Worm (Caenorhabditis elegans) whole organism, early embryonic: Measurements from ENCODE around the gene str-206.

ENCODE experiments used
- B0310.2 ChIP-seq: sonication (generic microtip); optimal IDR thresholded peaks from 2 replicates; lab custom pipeline; 2016; ENCODE audit warnings: mild to moderate bottlenecking, missing genetic modification characterization, missing compliant biosample characterization
- F13C5.2 ChIP-seq: sonication (generic microtip); optimal IDR thresholded peaks from 2 replicates; lab custom pipeline; 2017; ENCODE audit warnings: mild to moderate bottlenecking, missing genetic modification characterization, inconsistent platforms, missing compliant biosample characterization
- aly-1 ChIP-seq: sonication (generic microtip); optimal IDR thresholded peaks from 2 replicates; lab custom pipeline; 2016; ENCODE audit warnings: missing genetic modification characterization, missing compliant biosample characterization
- ama-1 ChIP-seq: fragments of 150-350 bp; optimal IDR thresholded peaks from 2 replicates; lab custom pipeline; 2014
- ceh-13 ChIP-seq: fragments of 200-800 bp; sonication (Bioruptor generic); optimal IDR thresholded peaks from 2 replicates; lab custom pipeline; 2018; ENCODE audit warnings: mild to moderate bottlenecking, missing genetic modification characterization, missing compliant biosample characterization
- ceh-36 ChIP-seq: sonication (generic microtip); optimal IDR thresholded peaks from 2 replicates; lab custom pipeline; 2016; ENCODE audit warnings: missing genetic modification characterization, inconsistent platforms, missing compliant biosample characterization
- ets-7 ChIP-seq: sonication (generic microtip); optimal IDR thresholded peaks from 2 replicates; lab custom pipeline; 2016; ENCODE audit warnings: missing genotype, missing genetic modification characterization, missing compliant biosample characterization
- flt-1 ChIP-seq: fragments of 200-800 bp; sonication (Bioruptor generic); IDR thresholded peaks from 2 replicates; pipeline ENCODE4 v1.3.6; 2022; ENCODE audit warnings: missing genetic modification characterization, missing compliant biosample characterization
- hmbx-1 ChIP-seq: sonication (generic microtip); optimal IDR thresholded peaks from 2 replicates; lab custom pipeline; 2016; ENCODE audit warnings: mild to moderate bottlenecking, missing genetic modification characterization, missing compliant biosample characterization
- hmg-4 ChIP-seq: fragments of 200-800 bp; sonication (Bioruptor generic); optimal IDR thresholded peaks from 2 replicates; lab custom pipeline; 2018; ENCODE audit warnings: mild to moderate bottlenecking, missing genetic modification characterization, missing compliant biosample characterization
- hnd-1 ChIP-seq: sonication (generic microtip); optimal IDR thresholded peaks from 2 replicates; lab custom pipeline; 2016; ENCODE audit warnings: missing genetic modification characterization, missing compliant biosample characterization
- pes-1 ChIP-seq: fragments of 200-800 bp; sonication (Bioruptor generic); IDR thresholded peaks from 2 replicates; pipeline ENCODE4 v1.3.6; 2022; ENCODE audit warnings: missing genetic modification reagents, missing genetic modification characterization, missing compliant biosample characterization
- scrt-1 ChIP-seq: fragments of 200-800 bp; sonication (Bioruptor generic); IDR thresholded peaks from 2 replicates; pipeline ENCODE4 v1.3.6; 2022; ENCODE audit warnings: missing genetic modification characterization, missing compliant biosample characterization
- sea-1 ChIP-seq: fragments of 200-800 bp; sonication (Bioruptor generic); conservative IDR thresholded peaks from 2 replicates; pipeline ENCODE4 v1.3.6; 2022; ENCODE audit warnings: missing genetic modification characterization, missing compliant biosample characterization
- tbx-11 ChIP-seq: fragments of 200-800 bp; sonication (Bioruptor generic); IDR thresholded peaks from 2 replicates; pipeline ENCODE4 v1.3.6; 2022; ENCODE audit warnings: missing genetic modification characterization, missing compliant biosample characterization
- tbx-37 ChIP-seq: fragments of 200-800 bp; sonication (Bioruptor generic); conservative IDR thresholded peaks from 2 replicates; pipeline ENCODE4 v1.3.6; 2022; ENCODE audit warnings: missing genetic modification reagents, missing genetic modification characterization, missing compliant biosample characterization
- tra-4 ChIP-seq: sonication (generic microtip); optimal IDR thresholded peaks from 2 replicates; lab custom pipeline; 2017; ENCODE audit warnings: missing genetic modification characterization, missing compliant biosample characterization

str-206 gene

DNA sequence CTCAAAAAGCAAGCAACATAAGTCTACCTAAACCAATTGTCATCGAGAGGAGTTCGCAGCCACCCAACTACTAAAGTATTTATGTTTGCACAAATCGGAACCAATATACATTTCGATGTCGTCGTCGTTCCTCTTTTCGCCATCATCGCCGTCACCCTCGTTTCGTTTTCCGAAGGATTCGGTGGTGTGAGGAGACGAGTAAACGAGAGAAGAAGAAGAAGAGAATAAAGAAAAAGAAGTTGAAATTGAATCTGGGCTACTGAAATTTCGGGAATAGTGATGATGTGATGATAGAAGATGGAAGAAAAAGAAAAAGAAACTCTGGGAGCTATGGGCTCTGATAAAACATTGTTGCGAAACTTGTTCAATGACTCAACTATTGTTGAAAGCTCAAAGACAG, 50.6 kb downstream of the str-206 start:
- TF ChIP-seq tbx-11, result no peak
- no peak for TF ChIP-seq hnd-1 (tag; lab: Kevin White, UChicago)
- TF ChIP-seq ceh-36 (tag; lab: Kevin White, UChicago), result no peak
- no peak for TF ChIP-seq tra-4 (tag; lab: Kevin White, UChicago)
- no peak for TF ChIP-seq hmg-4 (GFP tag; lab: Kevin White, UChicago)
- TF ChIP-seq flt-1 (GFP tag; lab: Robert Waterston, UW), result no peak
- TF ChIP-seq sea-1 (GFP tag; lab: Robert Waterston, UW), result no peak
- TF ChIP-seq aly-1, result no peak
- TF ChIP-seq F13C5.2 (tag; lab: Kevin White, UChicago), result no peak
- TF ChIP-seq scrt-1 (GFP tag; lab: Robert Waterston, UW), result no peak
- TF ChIP-seq hmbx-1 (tag; lab: Kevin White, UChicago), result no peak
- no peak for TF ChIP-seq ets-7 (tag; lab: Kevin White, UChicago)
- TF ChIP-seq B0310.2 (tag; lab: Kevin White, UChicago), result no peak
- no peak for TF ChIP-seq pes-1 (GFP tag; lab: Robert Waterston, UW)
- TF ChIP-seq tbx-37, result no peak
- TF ChIP-seq ceh-13 (GFP tag; lab: Kevin White, UChicago), result no peak

ce11 chrV:6268961-6269360, 51.0 kb downstream of the str-206 start:
- TF ChIP-seq sea-1 (GFP tag; lab: Robert Waterston, UW) (no peak), ama-1 (lab: Kevin White, UChicago) (no peak), scrt-1 (GFP tag; lab: Robert Waterston, UW) (no peak), tra-4 (tag; lab: Kevin White, UChicago) (no peak), ets-7 (tag; lab: Kevin White, UChicago) (no peak), tbx-11 (no peak), ceh-13 (GFP tag; lab: Kevin White, UChicago) (no peak), F13C5.2 (tag; lab: Kevin White, UChicago) (no peak), tbx-37 (no peak)
